Fruit fly (Drosophila melanogaster): ENCODE data around the gene ru.

The ru gene

DNA sequence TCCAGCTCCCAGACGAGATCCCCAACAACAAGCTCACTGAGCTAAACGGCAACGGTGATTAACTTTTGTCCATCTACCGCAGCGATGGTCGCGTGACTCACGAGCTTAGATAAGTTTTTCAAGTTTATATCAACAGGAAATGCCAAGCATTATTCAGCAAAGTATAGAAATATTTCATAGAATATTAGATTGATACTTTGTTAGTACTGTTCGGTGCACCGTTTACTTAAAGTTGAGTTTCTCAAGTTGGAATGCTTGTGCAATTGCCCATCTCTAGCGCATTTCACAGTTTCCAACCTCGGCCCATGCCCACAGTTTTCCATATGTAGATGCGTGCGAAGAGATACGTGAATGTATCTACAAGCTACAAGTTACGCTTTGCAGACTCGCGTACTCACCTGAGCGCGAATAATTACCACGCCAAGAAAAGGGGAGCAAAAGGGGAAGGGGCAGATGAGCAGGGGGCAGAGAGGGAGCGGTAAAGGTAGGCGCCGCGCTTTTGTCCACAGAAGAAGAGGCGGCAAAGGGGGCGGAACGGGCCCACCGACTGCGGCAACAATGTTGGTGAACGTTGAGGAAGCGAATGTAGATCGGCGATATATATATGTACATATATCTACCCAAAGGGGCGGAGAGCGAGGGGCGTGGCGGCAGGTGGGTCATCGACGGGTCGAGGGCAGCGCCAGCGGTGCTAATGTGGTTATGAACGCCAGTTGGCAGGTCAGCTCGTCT is 5.8 kb downstream of the ru start (continued):
- TF ChIP-seq HLHmδ (GFP tag; optimal IDR thresholded peaks at IDR 0.05) (no peak), CG7372 (GFP tag; IDR thresholded peaks at IDR 0.05) (0 out of 2 replicates have a peak, but pooled peaks have one; percentile 30), sob (GFP tag; IDR thresholded peaks at IDR 0.05) (peak; percentile 54), run (tag; optimal IDR thresholded peaks at IDR 0.05) (peak; percentile 2), E2f1 (GFP tag; IDR thresholded peaks at IDR 0.05) (peak; percentile 69), Abd-B (GFP tag; optimal IDR thresholded peaks at IDR 0.05) (peak; percentile 41), Oli (tag; optimal IDR thresholded peaks at IDR 0.05) (peak; percentile 68), Ada2b (GFP tag; IDR thresholded peaks at IDR 0.05) (0 out of 2 replicates have a peak, but pooled peaks have one; percentile 21), fu2 (GFP tag; optimal IDR thresholded peaks at IDR 0.05) (no peak), CG10565 (GFP tag; optimal IDR thresholded peaks at IDR 0.05) (no peak), Ravus (GFP tag; IDR thresholded peaks at IDR 0.05) (no peak), zen (tag; optimal IDR thresholded peaks at IDR 0.05) (no peak), lilli (GFP tag; optimal IDR thresholded peaks at IDR 0.05) (peak; percentile 25), ken (GFP tag; IDR thresholded peaks at IDR 0.05) (peak; percentile 65; the same call in 2 of the 3 replicates), CG9215 (GFP tag; IDR thresholded peaks at IDR 0.05) (no peak), bsh (GFP tag; optimal IDR thresholded peaks at IDR 0.05) (peak; percentile 49 to 71), CG11085 (GFP tag; IDR thresholded peaks at IDR 0.05) (no peak), CG13894 (tag; optimal IDR thresholded peaks at IDR 0.05) (no peak), PHDP (tag; optimal IDR thresholded peaks at IDR 0.05) (peak; percentile 60), CG7745 (tag; optimal IDR thresholded peaks at IDR 0.05) (no peak), tll (GFP tag; optimal IDR thresholded peaks at IDR 0.05) (no peak), CG34376 (GFP tag; optimal IDR thresholded peaks at IDR 0.05) (no peak), NC2α (GFP tag; optimal IDR thresholded peaks at IDR 0.05) (no peak), CG10321 (GFP tag; IDR thresholded peaks at IDR 0.05) (no peak), Ets65A (GFP tag) (peak; percentile 78), stc (GFP tag; IDR thresholded peaks at IDR 0.05) (peak; percentile 72), CG11695 (GFP tag; IDR thresholded peaks at IDR 0.05) (0 out of 3 replicates have a peak, but pooled peaks have one; percentile 33), HHEX (GFP tag; optimal IDR thresholded peaks at IDR 0.05) (no peak), CG43689 (GFP tag; IDR thresholded peaks at IDR 0.05) (no peak), sim (GFP tag; IDR thresholded peaks at IDR 0.05) (no peak), fd102C (GFP tag; optimal IDR thresholded peaks at IDR 0.05) (no peak), CkIIα-i1 (GFP tag; IDR thresholded peaks at IDR 0.05) (no peak), CG32767 (GFP tag; IDR thresholded peaks at IDR 0.05) (peak; percentile 57; the same call in 1 of the 2 replicates), al (GFP tag; IDR thresholded peaks at IDR 0.05) (0 out of 2 replicates have a peak, but pooled peaks have one; percentile 6), nerfin-2 (GFP tag; IDR thresholded peaks at IDR 0.05; ENCODE audit: partially characterized antibody) (no peak), CG3281 (GFP tag; optimal IDR thresholded peaks at IDR 0.05) (no peak), pho (GFP tag; optimal IDR thresholded peaks at IDR 0.05) (no peak), CG12071 (GFP tag; optimal IDR thresholded peaks at IDR 0.05) (no peak), CG6254 (GFP tag; optimal IDR thresholded peaks at IDR 0.05) (peak; percentile 22), CG17829 (tag; optimal IDR thresholded peaks at IDR 0.05) (peak; percentile 34), jigr1 (GFP tag; IDR thresholded peaks at IDR 0.05) (no peak), amos (GFP tag; IDR thresholded peaks at IDR 0.05; ENCODE audit: partially characterized antibody) (no peak), lov (optimal IDR thresholded peaks at IDR 0.05) (no peak), lov (GFP tag; IDR thresholded peaks at IDR 0.05) (no peak), CG18764 (GFP tag; optimal IDR thresholded peaks at IDR 0.05) (no peak), da (GFP tag; optimal IDR thresholded peaks at IDR 0.05) (no peak), CG17359 (tag; optimal IDR thresholded peaks at IDR 0.05) (peak; percentile 62), CG12219 (GFP tag; optimal IDR thresholded peaks at IDR 0.05) (peak; percentile 62), Hr78 (GFP tag; optimal IDR thresholded peaks at IDR 0.05) (no peak)

Data from whole organism, embryonic.